Worm (Caenorhabditis elegans) whole organism, midembryonic: ENCODE data around the gene copg-1.

Experiments
- T22C8.4 ChIP-seq: fragments of 200-800 bp; sonication (Bioruptor generic); IDR thresholded peaks from 2 replicates; pipeline ENCODE4 v1.3.6; 2022; ENCODE audit warnings: missing genetic modification characterization, missing compliant biosample characterization
- cog-1 ChIP-seq: sonication (generic microtip); optimal IDR thresholded peaks from 2 replicates; lab custom pipeline; 2016; ENCODE audit warnings: missing genetic modification characterization, missing compliant biosample characterization
- flt-1 ChIP-seq: fragments of 200-800 bp; sonication (Bioruptor generic); IDR thresholded peaks from 2 replicates; pipeline ENCODE4 v1.3.6; 2022; ENCODE audit warnings: missing genetic modification characterization, missing compliant biosample characterization
- klf-2 ChIP-seq: fragments of 200-800 bp; sonication (Bioruptor generic); conservative IDR thresholded peaks from 2 replicates; pipeline ENCODE4 v1.3.6; 2022; ENCODE audit warnings: missing genetic modification reagents, missing genetic modification characterization, missing compliant biosample characterization
- med-1 ChIP-seq: sonication (generic microtip); optimal IDR thresholded peaks from 2 replicates; lab custom pipeline; 2017; ENCODE audit warnings: missing genetic modification characterization, mild to moderate bottlenecking, missing compliant biosample characterization, antibody characterized with exemption, missing genetic modification reagents; ENCODE audit not compliant: insufficient read depth
- ref-1 ChIP-seq: fragments of 200-800 bp; sonication (Bioruptor generic); conservative IDR thresholded peaks from 2 replicates; pipeline ENCODE4 v1.3.6; 2022; ENCODE audit warnings: missing genetic modification reagents, missing genetic modification characterization, missing compliant biosample characterization
- tab-1 ChIP-seq: fragments of 200-800 bp; sonication (Bioruptor generic); IDR thresholded peaks from 2 replicates; pipeline ENCODE4 v1.3.6; 2022; ENCODE audit warnings: missing genetic modification characterization, missing compliant biosample characterization
- ztf-23 ChIP-seq: fragments of 200-800 bp; sonication (Bioruptor generic); IDR thresholded peaks from 2 replicates; pipeline ENCODE4 v1.3.6; 2022; ENCODE audit warnings: missing genetic modification reagents, missing genetic modification characterization, missing compliant biosample characterization
- ztf-29 ChIP-seq: fragments of 200-800 bp; sonication (Bioruptor generic); IDR thresholded peaks from 2 replicates; pipeline ENCODE4 v1.3.6; 2022; ENCODE audit warnings: missing genetic modification reagents, missing genetic modification characterization, missing compliant biosample characterization

copg-1 gene

ce11 chrIV:10174328-10174727, 22.6 kb downstream of the copg-1 start, which contains the start of gene pxf-1:
Gene pxf-1 (minus strand): TSS chrIV:10174341.
- TF ChIP-seq klf-2 (GFP tag; lab: Robert Waterston, UW): no peak
- no peak for TF ChIP-seq flt-1 (GFP tag; lab: Robert Waterston, UW)
- no peak for TF ChIP-seq tab-1
- no peak for TF ChIP-seq T22C8.4 (GFP tag; lab: Robert Waterston, UW)
- TF ChIP-seq med-1 (GFP tag; lab: Kevin White, UChicago): no peak
- TF ChIP-seq ref-1: no peak
- no peak for TF ChIP-seq ztf-29 (GFP tag; lab: Robert Waterston, UW)
- no peak for TF ChIP-seq ztf-23 (GFP tag; lab: Robert Waterston, UW)
- no peak for TF ChIP-seq cog-1

- TF ChIP-seq ztf-29 (GFP tag; lab: Robert Waterston, UW) (no peak), ztf-23 (GFP tag; lab: Robert Waterston, UW) (peak; percentile 55; the same call in 1 of the 2 replicates), klf-2 (GFP tag; lab: Robert Waterston, UW) (no peak), T22C8.4 (GFP tag; lab: Robert Waterston, UW) (peak; percentile 73), ref-1 (no peak), cog-1 (peak; percentile 2), tab-1 (0 out of 2 replicates have a peak, but pooled peaks have one; percentile 45), med-1 (GFP tag; lab: Kevin White, UChicago) (no peak)
Observed at ce11 chrIV:10174932-10175732, 23.4 kb downstream of the copg-1 start.

- no peak for TF ChIP-seq T22C8.4 (GFP tag; lab: Robert Waterston, UW)
- no peak for TF ChIP-seq flt-1 (GFP tag; lab: Robert Waterston, UW)
- no peak for TF ChIP-seq klf-2 (GFP tag; lab: Robert Waterston, UW)
- no peak for TF ChIP-seq cog-1
- no peak for TF ChIP-seq tab-1
- no peak for TF ChIP-seq ztf-23 (GFP tag; lab: Robert Waterston, UW)
- TF ChIP-seq ref-1: no peak
- TF ChIP-seq ztf-29 (GFP tag; lab: Robert Waterston, UW): no peak
- TF ChIP-seq med-1 (GFP tag; lab: Kevin White, UChicago): no peak
Observed at ce11 chrIV:10176252-10176730, 24.5 kb downstream of the copg-1 start, which contains the start of gene rack-1. Gene rack-1 (plus strand): TSS chrIV:10176680.

- TF ChIP-seq ref-1 (no peak), med-1 (GFP tag; lab: Kevin White, UChicago) (no peak), ztf-23 (GFP tag; lab: Robert Waterston, UW) (no peak), tab-1 (no peak), cog-1 (no peak), T22C8.4 (GFP tag; lab: Robert Waterston, UW) (no peak)
Observed at ce11 chrIV:10177779-10178178, 26.0 kb downstream of the copg-1 start, which contains the start of gene mspn-1. Gene mspn-1 (plus strand): TSS chrIV:10177968.

- TF ChIP-seq ztf-29 (GFP tag; lab: Robert Waterston, UW) (no peak), cog-1 (no peak)
Observed at ce11 chrIV:10180133-10180749, 28.5 kb downstream of the copg-1 start, which contains the start of gene gta-1. Gene gta-1 (plus strand): TSS chrIV:10180660.

ce11 chrIV:10188505-10188904, 36.8 kb downstream of the copg-1 start:
- TF ChIP-seq tab-1 (no peak), T22C8.4 (GFP tag; lab: Robert Waterston, UW) (no peak), ref-1 (no peak), klf-2 (GFP tag; lab: Robert Waterston, UW) (no peak), ztf-23 (GFP tag; lab: Robert Waterston, UW) (no peak), cog-1 (no peak), med-1 (GFP tag; lab: Kevin White, UChicago) (no peak), flt-1 (GFP tag; lab: Robert Waterston, UW) (no peak)

ce11 chrIV:10190586-10190985, 38.8 kb downstream of the copg-1 start:
- TF ChIP-seq flt-1 (GFP tag; lab: Robert Waterston, UW) (0 out of 2 replicates have a peak, but pooled peaks have one; percentile 22), tab-1 (no peak), med-1 (GFP tag; lab: Kevin White, UChicago) (no peak), T22C8.4 (GFP tag; lab: Robert Waterston, UW) (no peak), cog-1 (no peak), ztf-29 (GFP tag; lab: Robert Waterston, UW) (no peak), ztf-23 (GFP tag; lab: Robert Waterston, UW) (no peak)

ce11 chrIV:10191498-10191897, 39.8 kb downstream of the copg-1 start:
- TF ChIP-seq klf-2 (GFP tag; lab: Robert Waterston, UW) (no peak), T22C8.4 (GFP tag; lab: Robert Waterston, UW) (no peak), ztf-23 (GFP tag; lab: Robert Waterston, UW) (no peak), cog-1 (no peak), flt-1 (GFP tag; lab: Robert Waterston, UW) (no peak), ref-1 (no peak), ztf-29 (GFP tag; lab: Robert Waterston, UW) (no peak), tab-1 (no peak), med-1 (GFP tag; lab: Kevin White, UChicago) (no peak)

ce11 chrIV:10194345-10194744, 42.6 kb downstream of the copg-1 start, which contains the start of gene ptrg-1:
Gene ptrg-1 (minus strand): TSS chrIV:10194445.
- no peak for TF ChIP-seq flt-1 (GFP tag; lab: Robert Waterston, UW)
- no peak for TF ChIP-seq ref-1
- TF ChIP-seq med-1 (GFP tag; lab: Kevin White, UChicago): no peak
- no peak for TF ChIP-seq cog-1
